Worm (Caenorhabditis elegans) whole organism, young adult: Measurements from ENCODE around the gene ZK1127.12.
A peak's percentile ranks its signal among the peaks of the same experiment; 100 is the strongest.

ENCODE experiments used
- D2030.7 ChIP-seq: fragments of 200-800 bp; sonication (Bioruptor generic); IDR thresholded peaks from 2 replicates; pipeline ENCODE4 v1.3.6; 2022; ENCODE audit warnings: missing genetic modification reagents, missing genetic modification characterization, missing compliant biosample characterization
- F22D6.2 ChIP-seq: sonication (generic microtip); optimal IDR thresholded peaks from 2 replicates; lab custom pipeline; 2016; ENCODE audit warnings: mild to moderate bottlenecking, missing genetic modification characterization, missing compliant biosample characterization
- F33H1.4 ChIP-seq: fragments of 200-800 bp; sonication (Bioruptor generic); IDR thresholded peaks from 2 replicates; pipeline ENCODE4 v1.3.6; 2022; ENCODE audit warnings: missing genetic modification reagents, missing genetic modification characterization, missing compliant biosample characterization
- F39B2.1 ChIP-seq: fragments of 200-800 bp; sonication (Bioruptor generic); IDR thresholded peaks from 2 replicates; pipeline ENCODE4 v1.3.6; 2022; ENCODE audit warnings: missing genetic modification reagents, missing genetic modification characterization, missing compliant biosample characterization
- F52B5.7 ChIP-seq: sonication (generic microtip); optimal IDR thresholded peaks from 2 replicates; lab custom pipeline; 2016; ENCODE audit warnings: mild to moderate bottlenecking, missing genetic modification characterization, missing compliant biosample characterization
- K11D2.4 ChIP-seq: fragments of 200-800 bp; sonication (Bioruptor generic); IDR thresholded peaks from 2 replicates; pipeline ENCODE4 v1.3.6; 2022; ENCODE audit warnings: missing genetic modification reagents, missing genetic modification characterization, missing compliant biosample characterization
- K12H6.12 ChIP-seq: fragments of 200-800 bp; sonication (Bioruptor generic); optimal IDR thresholded peaks from 2 replicates; lab custom pipeline; 2018; ENCODE audit warnings: mild to moderate bottlenecking, missing genetic modification characterization, missing compliant biosample characterization
- Y53F4B.3 ChIP-seq: fragments of 200-800 bp; sonication (Bioruptor generic); IDR thresholded peaks from 2 replicates; pipeline ENCODE4 v1.3.6; 2022; ENCODE audit warnings: missing genetic modification reagents, missing genetic modification characterization, missing compliant biosample characterization
- Y53G8AR.9 ChIP-seq: fragments of 200-800 bp; sonication (Bioruptor generic); conservative IDR thresholded peaks from 2 replicates; pipeline ENCODE4 v1.3.6; 2022; ENCODE audit warnings: missing genetic modification reagents, missing genetic modification characterization, missing compliant biosample characterization
- Y56A3A.18 ChIP-seq: fragments of 200-800 bp; sonication (Bioruptor generic); IDR thresholded peaks from 2 replicates; pipeline ENCODE4 v1.3.6; 2022; ENCODE audit warnings: missing genetic modification reagents, missing genetic modification characterization, missing compliant biosample characterization
- akir-1 ChIP-seq: fragments of 200-800 bp; sonication (Bioruptor generic); optimal IDR thresholded peaks from 2 replicates; lab custom pipeline; 2018; ENCODE audit warnings: mild to moderate bottlenecking, missing genetic modification characterization, moderate library complexity, missing compliant biosample characterization
- aptf-3 ChIP-seq: fragments of 200-800 bp; sonication (Bioruptor generic); IDR thresholded peaks from 2 replicates; pipeline ENCODE4 v1.3.6; 2022; ENCODE audit warnings: missing genetic modification characterization, missing compliant biosample characterization
- ceh-100 ChIP-seq: fragments of 200-800 bp; sonication (Bioruptor generic); IDR thresholded peaks from 2 replicates; pipeline ENCODE4 v1.3.6; 2022; ENCODE audit warnings: missing genetic modification reagents, missing genetic modification characterization, missing compliant biosample characterization
- ceh-40 ChIP-seq: fragments of 200-800 bp; sonication (Bioruptor generic); IDR thresholded peaks from 2 replicates; pipeline ENCODE4 v1.3.6; 2022; ENCODE audit warnings: missing genetic modification characterization, missing compliant biosample characterization
- ceh-79 ChIP-seq: sonication (generic microtip); optimal IDR thresholded peaks from 2 replicates; lab custom pipeline; 2017; ENCODE audit warnings: mild to moderate bottlenecking, missing genetic modification characterization, missing compliant biosample characterization
- ceh-91 ChIP-seq: fragments of 200-800 bp; sonication (Bioruptor generic); IDR thresholded peaks from 2 replicates; pipeline ENCODE4 v1.3.6; 2022; ENCODE audit warnings: missing genetic modification reagents, missing genetic modification characterization, missing compliant biosample characterization
- dox-1 ChIP-seq: fragments of 200-800 bp; sonication (Bioruptor generic); IDR thresholded peaks from 2 replicates; pipeline ENCODE4 v1.3.6; 2022; ENCODE audit warnings: missing genetic modification reagents, missing genetic modification characterization, missing compliant biosample characterization
- efl-1 ChIP-seq: fragments of 150-350 bp; optimal IDR thresholded peaks from 2 replicates; lab custom pipeline; 2014; ENCODE audit warnings: missing biosample characterization, missing genetic modification reagents, missing genetic modification characterization
- him-1 ChIP-seq: sonication (generic microtip); optimal IDR thresholded peaks from 2 replicates; lab custom pipeline; 2016; ENCODE audit warnings: missing genotype, missing genetic modification reagents, missing genetic modification characterization, missing compliant biosample characterization
- hmg-1.2 ChIP-seq: fragments of 200-800 bp; sonication (Bioruptor generic); IDR thresholded peaks from 2 replicates; pipeline ENCODE4 v1.3.6; 2022; ENCODE audit warnings: missing genetic modification reagents, missing genetic modification characterization, missing compliant biosample characterization
- let-607 ChIP-seq, 2 experiments: fragments of 200-800 bp in 1 of 2; sonication (Bioruptor generic) in 1 of 2; sonication (generic microtip) in 1 of 2; optimal IDR thresholded peaks; 2 replicates each; lab custom pipeline; 2016 to 2018; ENCODE audit warnings: mild to moderate bottlenecking in 2 of 2, missing compliant biosample characterization in 2 of 2, missing genetic modification characterization in 2 of 2, moderate library complexity in 2 of 2, missing genotype in 1 of 2
- lin-26 ChIP-seq: fragments of 200-800 bp; sonication (Bioruptor generic); IDR thresholded peaks from 2 replicates; pipeline ENCODE4 v1.3.6; 2022; ENCODE audit warnings: missing genetic modification reagents, missing genetic modification characterization, missing compliant biosample characterization
- lin-40 ChIP-seq: sonication (generic microtip); optimal IDR thresholded peaks from 2 replicates; lab custom pipeline; 2016; ENCODE audit warnings: missing genetic modification characterization, mild to moderate bottlenecking, missing compliant biosample characterization, missing genotype, missing genetic modification reagents
- lsl-1 ChIP-seq: fragments of 200-800 bp; sonication (Bioruptor generic); optimal IDR thresholded peaks from 2 replicates; lab custom pipeline; 2018; ENCODE audit warnings: mild to moderate bottlenecking, missing genetic modification characterization, moderate library complexity, missing compliant biosample characterization
- madf-10 ChIP-seq: sonication (generic microtip); optimal IDR thresholded peaks from 2 replicates; lab custom pipeline; 2016; ENCODE audit warnings: mild to moderate bottlenecking, missing genetic modification characterization, missing compliant biosample characterization
- madf-3 ChIP-seq: fragments of 200-800 bp; sonication (Bioruptor generic); IDR thresholded peaks from 2 replicates; pipeline ENCODE4 v1.3.6; 2022; ENCODE audit warnings: missing genetic modification reagents, missing genetic modification characterization, missing compliant biosample characterization
- madf-6 ChIP-seq: fragments of 200-800 bp; sonication (Bioruptor generic); IDR thresholded peaks from 2 replicates; pipeline ENCODE4 v1.3.6; 2022; ENCODE audit warnings: missing genetic modification reagents, missing genetic modification characterization, missing compliant biosample characterization
- madf-8 ChIP-seq: fragments of 200-800 bp; sonication (Bioruptor generic); conservative IDR thresholded peaks from 2 replicates; pipeline ENCODE4 v1.3.6; 2022; ENCODE audit warnings: missing genetic modification reagents, missing genetic modification characterization, missing compliant biosample characterization
- mel-28 ChIP-seq: sonication (generic microtip); optimal IDR thresholded peaks from 2 replicates; lab custom pipeline; 2016; ENCODE audit warnings: borderline replicate concordance, mild to moderate bottlenecking, missing genetic modification characterization, missing compliant biosample characterization
- nfya-2 ChIP-seq: fragments of 200-800 bp; sonication (Bioruptor generic); IDR thresholded peaks from 2 replicates; pipeline ENCODE4 v1.3.6; 2022; ENCODE audit warnings: missing genetic modification reagents, missing genetic modification characterization, missing compliant biosample characterization
- nhr-90 ChIP-seq: sonication (generic microtip); optimal IDR thresholded peaks from 2 replicates; lab custom pipeline; 2016; ENCODE audit warnings: missing genotype, mild to moderate bottlenecking, missing genetic modification characterization, missing compliant biosample characterization
- pbrm-1 ChIP-seq: fragments of 200-800 bp; sonication (Bioruptor generic); IDR thresholded peaks from 2 replicates; pipeline ENCODE4 v1.3.6; 2022; ENCODE audit warnings: missing genetic modification reagents, missing genetic modification characterization, missing compliant biosample characterization
- rpc-1 ChIP-seq, 2 experiments: fragments of 150-350 bp in 1 of 2; sonication (generic microtip) in 1 of 2; optimal IDR thresholded peaks; 2 replicates each; lab custom pipeline; 2014 to 2018; ENCODE audit warnings: missing biosample characterization in 1 of 2, missing genetic modification characterization in 1 of 2, missing genetic modification reagents in 1 of 2, missing genotype in 1 of 2
- sdz-38 ChIP-seq: sonication (generic microtip); optimal IDR thresholded peaks from 2 replicates; lab custom pipeline; 2016; ENCODE audit warnings: missing genotype, missing genetic modification characterization, missing compliant biosample characterization
- sea-2 ChIP-seq: fragments of 200-800 bp; sonication (Bioruptor generic); IDR thresholded peaks from 2 replicates; pipeline ENCODE4 v1.3.6; 2022; ENCODE audit warnings: missing genetic modification characterization, missing compliant biosample characterization
- snpc-3.4 ChIP-seq: sonication (generic microtip); optimal IDR thresholded peaks from 2 replicates; lab custom pipeline; 2017; ENCODE audit warnings: missing genetic modification characterization, mild to moderate bottlenecking, missing compliant biosample characterization, antibody characterized with exemption, moderate library complexity, missing genotype, missing genetic modification reagents
- somi-1 ChIP-seq: fragments of 200-800 bp; sonication (Bioruptor generic); optimal IDR thresholded peaks from 2 replicates; lab custom pipeline; 2018; ENCODE audit warnings: mild to moderate bottlenecking, missing genetic modification characterization, missing compliant biosample characterization
- sptf-2 ChIP-seq: fragments of 200-800 bp; sonication (Bioruptor generic); optimal IDR thresholded peaks from 2 replicates; lab custom pipeline; 2018; ENCODE audit warnings: mild to moderate bottlenecking, missing genetic modification characterization, missing compliant biosample characterization
- tlf-1 ChIP-seq: fragments of 200-800 bp; sonication (Bioruptor generic); optimal IDR thresholded peaks from 2 replicates; lab custom pipeline; 2018; ENCODE audit warnings: mild to moderate bottlenecking, missing genetic modification characterization, missing compliant biosample characterization
- xnd-1 ChIP-seq: sonication (generic microtip); optimal IDR thresholded peaks from 2 replicates; lab custom pipeline; 2016; ENCODE audit warnings: missing genotype, missing genetic modification reagents, missing genetic modification characterization, missing compliant biosample characterization
- zim-3 ChIP-seq: sonication (generic microtip); optimal IDR thresholded peaks from 2 replicates; lab custom pipeline; 2017; ENCODE audit warnings: mild to moderate bottlenecking, missing genetic modification characterization, moderate library complexity, missing compliant biosample characterization
- ztf-18 ChIP-seq: sonication (generic microtip); optimal IDR thresholded peaks from 2 replicates; lab custom pipeline; 2016; ENCODE audit warnings: missing genotype, mild to moderate bottlenecking, missing genetic modification characterization, missing compliant biosample characterization
- ztf-26 ChIP-seq: sonication (generic microtip); optimal IDR thresholded peaks from 2 replicates; lab custom pipeline; 2017; ENCODE audit warnings: missing genetic modification characterization, missing compliant biosample characterization
- ztf-28 ChIP-seq: fragments of 200-800 bp; sonication (Bioruptor generic); IDR thresholded peaks from 2 replicates; pipeline ENCODE4 v1.3.6; 2022; ENCODE audit warnings: missing genetic modification reagents, missing genetic modification characterization, missing compliant biosample characterization

The ZK1127.12 gene

ce11 chrII:7095970-7096369, 44.1 kb downstream of the ZK1127.12 start:
- TF ChIP-seq F39B2.1 (no peak), him-1 (tag; lab: Kevin White, UChicago) (peak; percentile 18), lin-26 (GFP tag; lab: Robert Waterston, UW) (0 out of 2 replicates have a peak, but pooled peaks have one; percentile 43), let-607 (tag; optimal IDR thresholded peaks at IDR 0.05; lab: Kevin White, UChicago) (no peak), madf-6 (GFP tag; lab: Robert Waterston, UW) (peak; percentile 58), sptf-2 (GFP tag; lab: Kevin White, UChicago) (no peak), xnd-1 (tag; lab: Kevin White, UChicago) (peak; percentile 22), efl-1 (GFP tag; lab: Kevin White, UChicago) (no peak), mel-28 (no peak), ceh-100 (GFP tag; lab: Robert Waterston, UW) (no peak), somi-1 (GFP tag; lab: Kevin White, UChicago) (no peak)

- TF ChIP-seq F33H1.4 (GFP tag; lab: Robert Waterston, UW) (peak; percentile 58), sea-2 (GFP tag; lab: Robert Waterston, UW) (no peak), K12H6.12 (no peak), zim-3 (tag; lab: Kevin White, UChicago) (no peak), pbrm-1 (GFP tag; lab: Robert Waterston, UW) (no peak), Y56A3A.18 (GFP tag; lab: Robert Waterston, UW) (no peak), K11D2.4 (GFP tag; lab: Robert Waterston, UW) (no peak), ceh-40 (GFP tag; lab: Robert Waterston, UW) (no peak), him-1 (tag; lab: Kevin White, UChicago) (peak; percentile 21), F22D6.2 (tag; lab: Kevin White, UChicago) (no peak), tlf-1 (no peak), nhr-90 (tag; lab: Kevin White, UChicago) (no peak), Y53G8AR.9 (GFP tag; lab: Robert Waterston, UW) (no peak), ztf-18 (no peak), madf-6 (GFP tag; lab: Robert Waterston, UW) (peak; percentile 99), D2030.7 (GFP tag; lab: Robert Waterston, UW) (0 out of 2 replicates have a peak, but pooled peaks have one; percentile 10), madf-8 (GFP tag; lab: Robert Waterston, UW) (peak; percentile 98), sdz-38 (tag; lab: Kevin White, UChicago) (no peak), akir-1 (GFP tag; lab: Kevin White, UChicago) (no peak), efl-1 (GFP tag; lab: Kevin White, UChicago) (peak; percentile 30), F52B5.7 (tag; lab: Kevin White, UChicago) (no peak), ceh-91 (GFP tag; lab: Robert Waterston, UW) (0 out of 2 replicates have a peak, but pooled peaks have one; percentile 8), dox-1 (no peak), lsl-1 (GFP tag; lab: Kevin White, UChicago) (peak; percentile 89), aptf-3 (no peak), xnd-1 (tag; lab: Kevin White, UChicago) (peak; percentile 88), ztf-28 (no peak), Y53F4B.3 (GFP tag; lab: Robert Waterston, UW) (no peak), snpc-3.4 (peak; percentile 11)
Measured at ce11 chrII:7098578-7098977, 46.7 kb downstream of the ZK1127.12 start, which contains the start of gene mct-5. Gene mct-5, minus strand, starts transcription at chrII:7098593.

- TF ChIP-seq pbrm-1 (GFP tag; lab: Robert Waterston, UW) (no peak), him-1 (tag; lab: Kevin White, UChicago) (peak; percentile 53), ceh-79 (no peak), rpc-1 (optimal IDR thresholded peaks at IDR 0.05; lab: Kevin White, UChicago) (no peak), rpc-1 (tag; optimal IDR thresholded peaks at IDR 0.05; lab: Kevin White, UChicago) (no peak), madf-3 (peak; percentile 64; the same call in 1 of the 2 replicates), ztf-28 (no peak), nfya-2 (GFP tag; lab: Robert Waterston, UW) (no peak), F39B2.1 (no peak), lin-40 (tag; lab: Kevin White, UChicago) (no peak), Y53G8AR.9 (GFP tag; lab: Robert Waterston, UW) (0 out of 2 replicates have a peak, but pooled peaks have one; percentile 50), ztf-26 (tag; lab: Kevin White, UChicago) (no peak), madf-10 (tag; lab: Kevin White, UChicago) (no peak), lin-26 (GFP tag; lab: Robert Waterston, UW) (no peak), hmg-1.2 (GFP tag; lab: Robert Waterston, UW) (0 out of 2 replicates have a peak, but pooled peaks have one; percentile 7)
Measured at ce11 chrII:7099231-7099630, 47.4 kb downstream of the ZK1127.12 start.
